Worm (Caenorhabditis elegans) whole organism, L4/young adult: Measurements from ENCODE around the gene F49C5.12.

Experiments
- W03F9.2 ChIP-seq: fragments of 150-350 bp; optimal IDR thresholded peaks from 2 replicates; lab custom pipeline; 2014; ENCODE audit warnings: missing biosample characterization, missing genetic modification characterization
- dao-5 ChIP-seq: sonication (generic microtip); optimal IDR thresholded peaks from 2 replicates; lab custom pipeline; 2016; ENCODE audit warnings: missing genotype, missing genetic modification characterization, moderate library complexity, missing compliant biosample characterization
- him-1 ChIP-seq: sonication (generic microtip); optimal IDR thresholded peaks from 2 replicates; lab custom pipeline; 2016; ENCODE audit warnings: missing genotype, missing genetic modification reagents, missing genetic modification characterization, missing compliant biosample characterization

ce11 chrII:12518008-12518407, 42.1 kb downstream of the F49C5.12 start:
- no peak for TF ChIP-seq dao-5
- TF ChIP-seq W03F9.2 (tag; lab: Kevin White, UChicago): no peak
- no peak for TF ChIP-seq him-1 (tag; lab: Kevin White, UChicago)
